Fruit fly (Drosophila melanogaster): ENCODE results near the gene CCT6.

Gene CCT6

DNA sequence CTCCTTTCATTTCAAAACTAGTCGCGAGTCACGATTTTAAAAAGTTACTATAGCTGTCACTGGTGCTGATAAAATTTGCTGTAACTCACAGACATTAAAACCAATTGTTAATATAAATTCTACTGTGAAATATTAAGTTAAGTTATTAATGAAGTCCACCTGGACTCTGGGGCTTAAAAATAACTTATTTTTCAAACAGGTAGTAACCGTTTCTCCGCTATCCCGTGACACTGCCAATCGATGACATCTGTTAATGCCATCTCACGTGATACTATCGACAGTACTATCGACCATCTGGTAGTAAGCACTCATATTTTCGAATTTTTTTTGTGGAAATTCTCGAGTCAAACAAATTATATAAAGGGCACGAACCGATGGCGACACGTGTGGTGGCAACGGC is 12.5 kb upstream of the CCT6 start, which contains the start of the genes CG12379 and MagR (continued):
- TF ChIP-seq CG6808 (GFP tag; optimal IDR thresholded peaks at IDR 0.05) (no peak), CG11294 (GFP tag; IDR thresholded peaks at IDR 0.05) (no peak), CG15336 (GFP tag; IDR thresholded peaks at IDR 0.05) (no peak), CG6792 (GFP tag; optimal IDR thresholded peaks at IDR 0.05) (no peak), CG8319 (GFP tag; optimal IDR thresholded peaks at IDR 0.05) (no peak), CG34406 (GFP tag; optimal IDR thresholded peaks at IDR 0.05) (no peak), dsx (GFP tag; optimal IDR thresholded peaks at IDR 0.05; ENCODE audit: poor library complexity, severe bottlenecking) (no peak), Sox14 (GFP tag; optimal IDR thresholded peaks at IDR 0.05) (peak; percentile 18), achi (GFP tag; optimal IDR thresholded peaks at IDR 0.05) (peak; percentile 50), CG6276 (GFP tag; optimal IDR thresholded peaks at IDR 0.05) (no peak), CG6854 (GFP tag; optimal IDR thresholded peaks at IDR 0.05) (no peak), topi (GFP tag; optimal IDR thresholded peaks at IDR 0.05) (peak; percentile 63), Met (GFP tag; optimal IDR thresholded peaks at IDR 0.05) (peak; percentile 64), CG9139 (GFP tag; optimal IDR thresholded peaks at IDR 0.05) (no peak), CG6163 (GFP tag; IDR thresholded peaks at IDR 0.05) (no peak), acj6 (GFP tag; optimal IDR thresholded peaks at IDR 0.05) (no peak), eg (GFP tag; IDR thresholded peaks at IDR 0.05) (0 out of 3 replicates have a peak, but pooled peaks have one; percentile 33), CG1621 (tag; optimal IDR thresholded peaks at IDR 0.05) (no peak), CG31627 (GFP tag; optimal IDR thresholded peaks at IDR 0.05) (peak; percentile 69), Sox102F (GFP tag; optimal IDR thresholded peaks at IDR 0.05) (no peak), Hr4 (GFP tag; optimal IDR thresholded peaks at IDR 0.05) (peak; percentile 25)

DNA sequence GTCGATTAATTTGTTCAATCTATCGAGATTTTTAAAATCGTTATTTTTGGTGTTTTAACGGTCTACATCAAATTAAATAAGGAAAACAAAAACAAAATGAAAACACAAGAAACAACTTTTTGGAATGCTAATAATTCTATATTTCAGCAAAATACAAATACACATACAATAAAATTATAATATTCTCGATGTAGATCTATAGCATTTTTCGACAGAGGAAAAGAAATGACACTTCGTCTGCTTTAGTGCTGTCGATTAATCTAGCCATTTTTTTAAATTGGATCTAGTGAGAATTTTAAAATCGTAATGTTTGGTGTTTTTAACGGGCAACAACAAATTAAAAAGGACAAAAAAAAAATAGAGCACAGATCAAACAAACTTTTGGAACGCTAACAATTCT is 9.3 kb upstream of the CCT6 start, which contains the start of gene Arp6:
Arp6 (minus strand) TSS at position 11 of the 400 bp plus-strand sequence.
- TF ChIP-seq Eip78C (GFP tag) (peak; percentile 2), fkh (GFP tag; optimal IDR thresholded peaks at IDR 0.05) (no peak)

DNA sequence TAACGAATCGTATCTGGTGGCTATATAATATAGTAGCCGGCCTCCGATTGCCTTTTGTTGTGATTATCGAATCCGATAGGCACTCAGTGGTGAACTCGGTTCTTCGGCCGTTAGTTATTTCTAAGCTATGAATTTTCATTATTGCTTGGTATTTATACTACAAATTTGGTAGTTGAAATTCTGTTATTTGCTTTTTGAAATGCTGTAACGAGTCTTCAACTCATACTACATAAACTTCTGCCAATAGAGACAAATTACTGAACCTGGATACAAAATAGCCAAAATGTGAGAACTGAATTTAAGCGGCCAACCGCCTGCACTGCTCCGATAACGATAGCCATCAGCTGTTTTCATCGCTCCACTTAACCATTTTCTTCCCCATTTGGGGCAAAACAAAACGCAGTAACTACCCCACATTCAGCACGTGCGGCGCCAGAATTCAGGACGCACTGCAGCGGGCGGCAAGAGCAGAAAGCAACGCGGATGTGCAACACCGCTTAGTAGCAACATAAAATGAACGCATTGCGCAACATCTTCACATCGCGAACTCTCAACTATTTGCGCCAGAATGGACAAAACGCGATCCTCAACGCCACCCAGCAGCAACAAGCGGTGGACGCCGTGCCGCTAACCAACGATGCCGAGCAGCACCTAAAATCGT is 7.4 kb upstream of the CCT6 start, which contains the start of the genes CG11679 and CG8206:
CG11679 (minus strand) TSS at position 65 of the 661 bp plus-strand sequence.
CG8206 (plus strand) TSS at position 341 of the 661 bp plus-strand sequence.
- TF ChIP-seq CG7368 (GFP tag; optimal IDR thresholded peaks at IDR 0.05) (no peak), CG1621 (tag; optimal IDR thresholded peaks at IDR 0.05) (no peak), CG11902 (GFP tag; optimal IDR thresholded peaks at IDR 0.05) (no peak), Sox15 (GFP tag; optimal IDR thresholded peaks at IDR 0.05) (peak; percentile 15), eg (GFP tag; IDR thresholded peaks at IDR 0.05) (peak; percentile 34; the same call in 1 of the 3 replicates), Sox14 (GFP tag; optimal IDR thresholded peaks at IDR 0.05) (peak; percentile 57), cyc (GFP tag; optimal IDR thresholded peaks at IDR 0.05) (peak; percentile 51), svp (GFP tag) (peak; percentile 65), esn (GFP tag; optimal IDR thresholded peaks at IDR 0.05) (peak; percentile 50), Eip75B (GFP tag; optimal IDR thresholded peaks at IDR 0.05) (peak; percentile 45), CG31627 (GFP tag; optimal IDR thresholded peaks at IDR 0.05) (peak; percentile 50), vri (GFP tag; optimal IDR thresholded peaks at IDR 0.05) (peak; percentile 49), Ets21C (GFP tag; optimal IDR thresholded peaks at IDR 0.05) (peak; percentile 39), CG10669 (GFP tag; optimal IDR thresholded peaks at IDR 0.05) (no peak), fd59A (GFP tag; optimal IDR thresholded peaks at IDR 0.05) (no peak), Hr4 (GFP tag; optimal IDR thresholded peaks at IDR 0.05) (peak; percentile 43), CG3032 (tag; optimal IDR thresholded peaks at IDR 0.05) (peak; percentile 50), Gug (GFP tag; IDR thresholded peaks at IDR 0.05) (no peak), spab (GFP tag; optimal IDR thresholded peaks at IDR 0.05) (no peak), OdsH (GFP tag; optimal IDR thresholded peaks at IDR 0.05) (peak; percentile 48), CG11294 (GFP tag; IDR thresholded peaks at IDR 0.05) (peak; percentile 22; the same call in 1 of the 2 replicates), achi (GFP tag; optimal IDR thresholded peaks at IDR 0.05) (peak; percentile 30), Ets96B (tag; optimal IDR thresholded peaks at IDR 0.05) (peak; percentile 33), CG6163 (GFP tag; IDR thresholded peaks at IDR 0.05) (0 out of 3 replicates have a peak, but pooled peaks have one; percentile 20), Met (GFP tag; optimal IDR thresholded peaks at IDR 0.05) (peak; percentile 36), Smox (GFP tag; optimal IDR thresholded peaks at IDR 0.05) (peak; percentile 16), CG9139 (GFP tag; optimal IDR thresholded peaks at IDR 0.05) (no peak), topi (GFP tag; optimal IDR thresholded peaks at IDR 0.05) (peak; percentile 55), pdm3 (GFP tag; optimal IDR thresholded peaks at IDR 0.05) (peak; percentile 32), Hr39 (GFP tag; optimal IDR thresholded peaks at IDR 0.05) (peak; percentile 46), CG6792 (GFP tag; optimal IDR thresholded peaks at IDR 0.05) (peak; percentile 5), CG6854 (GFP tag; optimal IDR thresholded peaks at IDR 0.05) (no peak), lz (GFP tag; optimal IDR thresholded peaks at IDR 0.05) (peak; percentile 50), CG15336 (GFP tag; IDR thresholded peaks at IDR 0.05) (0 out of 2 replicates have a peak, but pooled peaks have one; percentile 23), Hr38 (GFP tag; optimal IDR thresholded peaks at IDR 0.05) (no peak), CG10631 (GFP tag; optimal IDR thresholded peaks at IDR 0.05) (peak; percentile 26)
